Fruit fly (Drosophila melanogaster) whole organism, embryonic: Measurements from ENCODE around the gene mfas.

ENCODE experiments used
- Awh ChIP-seq: fragments of 200-800 bp; sonication (Bioruptor generic); IDR thresholded peaks from 2 replicates; pipeline ENCODE4, ENCODE4 v1.3.6; 2022; ENCODE audit warnings: missing biosample characterization, missing genetic modification characterization
- CG10565 ChIP-seq: fragments of 200-800 bp; sonication (Bioruptor generic); optimal IDR thresholded peaks from 3 replicates; lab custom pipeline; 2016; ENCODE audit warnings: missing biosample characterization, mild to moderate bottlenecking, missing genetic modification characterization
- CG11723 ChIP-seq: fragments of 200-800 bp; sonication (Bioruptor generic); optimal IDR thresholded peaks from 2 replicates; lab custom pipeline; 2017; ENCODE audit warnings: missing biosample characterization, mild to moderate bottlenecking, missing genetic modification characterization
- CG12219 ChIP-seq: fragments of 200-800 bp; sonication (Bioruptor generic); optimal IDR thresholded peaks from 3 replicates; lab custom pipeline; 2018; ENCODE audit warnings: missing biosample characterization, mild to moderate bottlenecking, missing genetic modification characterization
- CG14050 ChIP-seq: fragments of 200-800 bp; sonication (Bioruptor generic); IDR thresholded peaks from 3 replicates; pipeline ENCODE4 v1.3.6; 2022; ENCODE audit warnings: missing biosample characterization, missing genetic modification characterization
- CG15479 ChIP-seq: fragments of 200-800 bp; sonication (Bioruptor generic); optimal IDR thresholded peaks from 3 replicates; lab custom pipeline; 2019; ENCODE audit warnings: missing biosample characterization, mild to moderate bottlenecking, missing genetic modification characterization, moderate library complexity
- CG15696 ChIP-seq: fragments of 200-800 bp; sonication (Bioruptor generic); optimal IDR thresholded peaks from 2 replicates; lab custom pipeline; 2019; ENCODE audit warnings: missing biosample characterization, mild to moderate bottlenecking, missing genetic modification characterization, moderate library complexity
- CG1603 ChIP-seq: fragments of 200-800 bp; sonication (Bioruptor generic); optimal IDR thresholded peaks from 2 replicates; lab custom pipeline; 2019; ENCODE audit warnings: missing biosample characterization, mild to moderate bottlenecking, missing genetic modification characterization, moderate library complexity
- CG16813 ChIP-seq: fragments of 200-800 bp; sonication (Bioruptor generic); IDR thresholded peaks from 3 replicates; pipeline ENCODE4 v1.3.6; 2022; ENCODE audit warnings: missing biosample characterization, missing genetic modification characterization; ENCODE audit not compliant: partially characterized antibody
- CG16863 ChIP-seq: fragments of 200-800 bp; sonication (Bioruptor generic); optimal IDR thresholded peaks from 3 replicates; lab custom pipeline; 2016; ENCODE audit warnings: missing biosample characterization, missing genetic modification characterization
- CG17359 ChIP-seq: fragments of 200-800 bp; sonication (Bioruptor generic); optimal IDR thresholded peaks from 3 replicates; lab custom pipeline; 2018; ENCODE audit warnings: missing biosample characterization, mild to moderate bottlenecking, missing genetic modification characterization, moderate library complexity
- CG31224 ChIP-seq: fragments of 200-800 bp; sonication (Bioruptor generic); IDR thresholded peaks from 2 replicates; pipeline ENCODE4 v1.3.6; 2022; ENCODE audit warnings: missing biosample characterization, missing genetic modification characterization
- CG3163 ChIP-seq: fragments of 200-800 bp; sonication (Bioruptor generic); optimal IDR thresholded peaks from 3 replicates; lab custom pipeline; 2016; ENCODE audit warnings: missing biosample characterization, missing genetic modification characterization
- CG32767 ChIP-seq: fragments of 200-800 bp; sonication (Bioruptor generic); IDR thresholded peaks from 2 replicates; pipeline ENCODE4 v1.3.6; 2022; ENCODE audit warnings: missing biosample characterization, missing genetic modification characterization
- CG32772 ChIP-seq: fragments of 200-800 bp; sonication (Bioruptor generic); IDR thresholded peaks from 2 replicates; pipeline ENCODE4 v1.3.6; 2022; ENCODE audit warnings: missing biosample characterization, missing genetic modification characterization
- CG3726 ChIP-seq: fragments of 200-800 bp; sonication (Bioruptor generic); IDR thresholded peaks from 3 replicates; pipeline ENCODE4, ENCODE4 v1.3.6; 2022; ENCODE audit warnings: missing biosample characterization, missing genetic modification characterization
- CG4617 ChIP-seq: fragments of 200-800 bp; sonication (Bioruptor generic); optimal IDR thresholded peaks from 3 replicates; lab custom pipeline; 2016; ENCODE audit warnings: missing biosample characterization, missing genetic modification characterization, borderline replicate concordance
- CG7745 ChIP-seq: fragments of 200-800 bp; sonication (Bioruptor generic); optimal IDR thresholded peaks from 2 replicates; lab custom pipeline; 2018; ENCODE audit warnings: missing biosample characterization, mild to moderate bottlenecking, missing genetic modification characterization, moderate library complexity
- CG8290 ChIP-seq, 3 experiments: fragments of 200-800 bp; sonication (Bioruptor generic); optimal IDR thresholded peaks; 2 replicates each; lab custom pipeline; 2016 to 2019; ENCODE audit warnings: missing biosample characterization in 3 of 3, missing genetic modification characterization in 3 of 3, mild to moderate bottlenecking in 2 of 3, moderate library complexity in 1 of 3
- CG9437 ChIP-seq: fragments of 200-800 bp; sonication (Bioruptor generic); optimal IDR thresholded peaks from 2 replicates; lab custom pipeline; 2018; ENCODE audit warnings: missing biosample characterization, mild to moderate bottlenecking, missing genetic modification characterization
- CG9727 ChIP-seq: fragments of 200-800 bp; sonication (Bioruptor generic); optimal IDR thresholded peaks from 3 replicates; lab custom pipeline; 2017; ENCODE audit warnings: missing biosample characterization, mild to moderate bottlenecking, missing genetic modification characterization
- D19A ChIP-seq: fragments of 200-800 bp; optimal IDR thresholded peaks from 3 replicates; lab custom pipeline; 2019; ENCODE audit warnings: missing biosample characterization, mild to moderate bottlenecking, missing genetic modification characterization, moderate library complexity
- Elba2 ChIP-seq: fragments of 200-800 bp; sonication (Bioruptor generic); optimal IDR thresholded peaks from 3 replicates; lab custom pipeline; 2016; ENCODE audit warnings: missing biosample characterization, missing genetic modification characterization
- Gsc ChIP-seq: fragments of 200-800 bp; sonication (Bioruptor generic); IDR thresholded peaks from 2 replicates; pipeline ENCODE4 v1.3.6; 2022; ENCODE audit warnings: missing biosample characterization, missing genetic modification characterization
- HLHmδ ChIP-seq: fragments of 200-800 bp; sonication (Bioruptor generic); optimal IDR thresholded peaks from 2 replicates; lab custom pipeline; 2018; ENCODE audit warnings: missing biosample characterization, mild to moderate bottlenecking, missing genetic modification characterization, moderate library complexity
- Hmr ChIP-seq: fragments of 200-800 bp; sonication (Bioruptor generic); optimal IDR thresholded peaks from 3 replicates; lab custom pipeline; 2017; ENCODE audit warnings: mild to moderate bottlenecking, missing biosample characterization, missing genetic modification reagents, missing genetic modification characterization
- Side ChIP-seq: fragments of 200-800 bp; sonication (Bioruptor generic); optimal IDR thresholded peaks from 2 replicates; lab custom pipeline; 2016; ENCODE audit warnings: missing biosample characterization, missing genetic modification characterization
- Sry-δ ChIP-seq: fragments of 200-800 bp; sonication (Bioruptor generic); optimal IDR thresholded peaks from 2 replicates; lab custom pipeline; 2016; ENCODE audit warnings: missing biosample characterization, missing genetic modification characterization
- Trl ChIP-seq, 3 experiments: fragments of >200 bp in 2 of 3; fragments of 200-800 bp in 1 of 3; sonication (Bioruptor generic) in 1 of 3; optimal IDR thresholded peaks; 2 replicates in 1 of 3; 3 replicates in 2 of 3; lab custom pipeline; 2016 to 2017; ENCODE audit warnings: missing biosample characterization in 1 of 3, missing genetic modification characterization in 1 of 3
- Usf ChIP-seq: fragments of 200-800 bp; sonication (Bioruptor generic); optimal IDR thresholded peaks from 2 replicates; lab custom pipeline; 2017; ENCODE audit warnings: missing genotype, missing biosample characterization, missing genetic modification characterization
- btn ChIP-seq: fragments of 200-800 bp; sonication (Bioruptor generic); optimal IDR thresholded peaks from 2 replicates; lab custom pipeline; 2016; ENCODE audit warnings: missing biosample characterization, missing genetic modification characterization
- eyg ChIP-seq: fragments of 200-800 bp; sonication (Bioruptor generic); optimal IDR thresholded peaks from 3 replicates; lab custom pipeline; 2016; ENCODE audit warnings: missing biosample characterization, missing genetic modification characterization
- gem ChIP-seq: fragments of 200-800 bp; sonication (Bioruptor generic); optimal IDR thresholded peaks from 2 replicates; lab custom pipeline; 2019; ENCODE audit warnings: missing biosample characterization, mild to moderate bottlenecking, missing genetic modification characterization, moderate library complexity
- gsb-n ChIP-seq: fragments of 200-800 bp; sonication (Bioruptor generic); optimal IDR thresholded peaks from 3 replicates; lab custom pipeline; 2018; ENCODE audit warnings: missing biosample characterization, mild to moderate bottlenecking, missing genetic modification characterization
- hbn ChIP-seq: fragments of 200-800 bp; sonication (Bioruptor generic); IDR thresholded peaks from 2 replicates; pipeline ENCODE4 v1.3.6; 2022; ENCODE audit warnings: missing biosample characterization, missing genetic modification characterization; ENCODE audit not compliant: partially characterized antibody
- hkb ChIP-seq, 2 experiments: fragments of 200-800 bp in 1 of 2; fragments of >200 bp in 1 of 2; sonication (Bioruptor generic) in 1 of 2; IDR thresholded peaks in 1 of 2; optimal IDR thresholded peaks in 1 of 2; 2 replicates each; pipeline versions ENCODE4 v1.3.6 to Lab custom; 2017 to 2022; ENCODE audit warnings: missing biosample characterization in 1 of 2, missing genetic modification characterization in 1 of 2
- lov ChIP-seq, 2 experiments: fragments of 200-800 bp in 1 of 2; fragments of >200 bp in 1 of 2; sonication (Bioruptor generic) in 1 of 2; IDR thresholded peaks in 1 of 2; optimal IDR thresholded peaks in 1 of 2; 2 replicates in 1 of 2; 3 replicates in 1 of 2; pipeline versions ENCODE4 v1.3.6 to Lab custom; 2017 to 2022; ENCODE audit warnings: missing biosample characterization in 1 of 2, missing genetic modification characterization in 1 of 2
- nau ChIP-seq: fragments of 200-800 bp; sonication (Bioruptor generic); optimal IDR thresholded peaks from 3 replicates; lab custom pipeline; 2017; ENCODE audit warnings: missing biosample characterization, mild to moderate bottlenecking, missing genetic modification characterization, missing genetic modification reagents
- pan ChIP-seq, 4 experiments: fragments of >200 bp in 3 of 4; fragments of 200-800 bp in 1 of 4; sonication (Bioruptor generic) in 1 of 4; optimal IDR thresholded peaks in 3 of 4; IDR thresholded peaks in 1 of 4; 2 replicates each; pipeline versions ENCODE4 v1.3.6 to Lab custom; 2017 to 2022; ENCODE audit warnings: missing biosample characterization in 2 of 4, missing genetic modification characterization in 2 of 4, mixed read lengths in 1 of 4
- prd ChIP-seq, 3 experiments: fragments of >200 bp in 2 of 3; fragments of 200-800 bp in 1 of 3; sonication (Bioruptor generic) in 1 of 3; optimal IDR thresholded peaks in 2 of 3; IDR thresholded peaks in 1 of 3; 2 replicates in 2 of 3; 3 replicates in 1 of 3; pipeline versions ENCODE4 v1.3.6 to Lab custom; 2017 to 2022; ENCODE audit warnings: missing biosample characterization in 1 of 3, missing genetic modification characterization in 1 of 3
- ranshi ChIP-seq: fragments of 200-800 bp; sonication (Bioruptor generic); IDR thresholded peaks from 2 replicates; pipeline ENCODE4 v1.3.6; 2022; ENCODE audit warnings: missing biosample characterization, missing genetic modification characterization
- sens ChIP-seq: fragments of 200-800 bp; sonication (Bioruptor generic); peaks from one replicate; lab custom pipeline; 2016; ENCODE audit warnings: missing biosample characterization, missing genetic modification characterization
- sens-2 ChIP-seq: fragments of 200-800 bp; sonication (Bioruptor generic); IDR thresholded peaks from 2 replicates; pipeline ENCODE4 v1.3.6; 2022; ENCODE audit warnings: missing biosample characterization, missing genetic modification characterization
- stwl ChIP-seq: fragments of 200-800 bp; sonication (Bioruptor generic); optimal IDR thresholded peaks from 3 replicates; lab custom pipeline; 2018; ENCODE audit warnings: missing biosample characterization, mild to moderate bottlenecking, missing genetic modification characterization, moderate library complexity
- sug ChIP-seq: fragments of 200-800 bp; optimal IDR thresholded peaks from 2 replicates; lab custom pipeline; 2019; ENCODE audit warnings: missing biosample characterization, mild to moderate bottlenecking, missing genetic modification characterization, moderate library complexity
- vnd ChIP-seq: fragments of 200-800 bp; sonication (Bioruptor generic); IDR thresholded peaks from 3 replicates; pipeline ENCODE4 v1.3.6; 2022; ENCODE audit warnings: missing biosample characterization, missing genetic modification characterization; ENCODE audit not compliant: partially characterized antibody

Gene mfas

DNA sequence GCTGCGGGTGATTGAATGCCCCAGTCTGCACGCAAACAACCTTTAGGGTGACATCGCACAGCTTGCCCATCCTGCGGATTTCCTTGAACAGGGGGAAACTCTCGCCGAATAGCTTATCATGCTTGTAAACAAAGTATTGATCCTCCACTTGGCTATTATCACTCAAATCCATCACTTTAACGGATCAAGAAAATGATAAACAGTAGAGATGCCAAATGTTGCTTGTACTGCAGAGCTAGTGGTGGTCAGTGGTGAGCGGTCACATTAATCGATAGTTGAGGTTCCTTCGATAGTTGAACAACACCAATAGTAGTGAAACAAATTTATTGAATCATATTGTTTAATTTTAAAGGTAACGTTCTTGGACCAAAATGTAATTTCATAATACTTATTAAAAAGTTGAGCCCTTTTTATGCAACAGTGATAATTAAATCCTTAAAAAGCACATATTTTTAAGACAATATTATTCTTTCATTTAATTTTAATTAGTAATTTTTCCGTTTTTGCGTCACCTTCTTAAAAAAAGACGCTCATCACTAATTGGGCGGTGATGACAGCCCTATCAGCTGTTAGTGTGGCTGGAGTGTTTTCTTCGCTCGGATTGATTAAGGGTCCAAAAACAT is 17.2 kb upstream of the mfas start, which contains the start of the genes KLHL18 and GCC185 (continued):
- TF ChIP-seq Hmr (GFP tag; lab: Kevin White, UChicago) = peak; percentile 62
- no peak for TF ChIP-seq CG10565 (GFP tag; lab: Kevin White, UChicago)
- TF ChIP-seq CG15479 (GFP tag; lab: Kevin White, UChicago) = no peak
- TF ChIP-seq vnd (GFP tag; lab: Robert Waterston, UW) = peak; percentile 83
- peak; percentile 67 for TF ChIP-seq CG8290 (GFP tag; optimal IDR thresholded peaks at IDR 0.05; lab: Kevin White, UChicago)
- TF ChIP-seq CG8290 (tag; optimal IDR thresholded peaks at IDR 0.05; lab: Kevin White, UChicago) = no peak
- TF ChIP-seq hbn (GFP tag; lab: Robert Waterston, UW) = peak; percentile 49; the same call in 1 of the 2 replicates
- TF ChIP-seq Side (GFP tag; lab: Kevin White, UChicago) = peak; percentile 17
- peak; percentile 41 for TF ChIP-seq CG17359
- TF ChIP-seq Elba2 (GFP tag; lab: Kevin White, UChicago) = peak; percentile 95
- peak; percentile 23 for TF ChIP-seq CG9437 (GFP tag; lab: Kevin White, UChicago)
- TF ChIP-seq CG14050 (GFP tag; lab: Robert Waterston, UW) = no peak
- peak; percentile 76; the same call in 1 of the 2 replicates for TF ChIP-seq ranshi
- no peak for TF ChIP-seq sens-2
- TF ChIP-seq CG9727 (GFP tag; lab: Kevin White, UChicago) = peak; percentile 76
- no peak for TF ChIP-seq CG3163 (GFP tag; lab: Kevin White, UChicago)
- TF ChIP-seq CG1603 = no peak
- no peak for TF ChIP-seq prd (optimal IDR thresholded peaks at IDR 0.05; lab: Kevin White, UChicago)
- peak; percentile 89 for TF ChIP-seq prd (GFP tag; IDR thresholded peaks at IDR 0.05; lab: Robert Waterston, UW)
- TF ChIP-seq Awh (GFP tag; lab: Robert Waterston, UW) = peak; percentile 29; the same call in 1 of the 2 replicates
- TF ChIP-seq Gsc = no peak
- TF ChIP-seq lov (optimal IDR thresholded peaks at IDR 0.05; lab: Kevin White, UChicago) = no peak
- no peak for TF ChIP-seq lov (GFP tag; IDR thresholded peaks at IDR 0.05; lab: Robert Waterston, UW)
- no peak for TF ChIP-seq CG32767
- peak; percentile 49 for TF ChIP-seq CG16863
- TF ChIP-seq sug (tag; lab: Kevin White, UChicago) = no peak
- peak; percentile 59 for TF ChIP-seq Usf (GFP tag; lab: Kevin White, UChicago)
- TF ChIP-seq btn = no peak
- no peak for TF ChIP-seq CG3726 (GFP tag; lab: Robert Waterston, UW)
- TF ChIP-seq CG32772 (GFP tag; lab: Robert Waterston, UW) = peak; percentile 79
- no peak for TF ChIP-seq gsb-n
- TF ChIP-seq eyg (GFP tag; lab: Kevin White, UChicago) = no peak
- TF ChIP-seq gem (tag; lab: Kevin White, UChicago) = peak; percentile 86
- TF ChIP-seq CG4617 = peak; percentile 80
- TF ChIP-seq sens (GFP tag; lab: Kevin White, UChicago) = peak; percentile 96
- TF ChIP-seq CG7745 = no peak
- TF ChIP-seq pan (optimal IDR thresholded peaks at IDR 0.05; lab: Kevin White, UChicago) = no peak
- TF ChIP-seq pan (GFP tag; optimal IDR thresholded peaks at IDR 0.05 in 1 of 2, IDR thresholded peaks at IDR 0.05 in 1 of 2) = peak in 1 of 2 experiments; percentile 59
- TF ChIP-seq D19A (tag; lab: Kevin White, UChicago) = peak; percentile 61
- TF ChIP-seq CG12219 (GFP tag; lab: Kevin White, UChicago) = no peak
- peak; percentile 89 for TF ChIP-seq CG16813
- peak; percentile 65 for TF ChIP-seq hkb (optimal IDR thresholded peaks at IDR 0.05; lab: Kevin White, UChicago)
- 0 out of 2 replicates have a peak, but pooled peaks have one; percentile 41 for TF ChIP-seq hkb (GFP tag; IDR thresholded peaks at IDR 0.05; lab: Robert Waterston, UW)
- peak; percentile 56 for TF ChIP-seq stwl (tag; lab: Kevin White, UChicago)
- TF ChIP-seq CG31224 (GFP tag; lab: Robert Waterston, UW) = peak; percentile 58
- TF ChIP-seq Trl (optimal IDR thresholded peaks at IDR 0.05; lab: Kevin White, UChicago) = no peak
- TF ChIP-seq Trl (GFP tag; optimal IDR thresholded peaks at IDR 0.05; lab: Kevin White, UChicago) = peak; percentile 39
- no peak for TF ChIP-seq nau
- no peak for TF ChIP-seq CG11723 (GFP tag; lab: Kevin White, UChicago)
- TF ChIP-seq Sry-δ (GFP tag; lab: Kevin White, UChicago) = peak; percentile 92
- TF ChIP-seq HLHmδ (GFP tag; lab: Kevin White, UChicago) = no peak
- TF ChIP-seq CG15696 = peak; percentile 84
